Worm (Caenorhabditis elegans) whole organism, young adult: Measurements from ENCODE around the gene mrpl-21.

Experiments
- F33H1.4 ChIP-seq: fragments of 200-800 bp; sonication (Bioruptor generic); IDR thresholded peaks from 2 replicates; pipeline ENCODE4 v1.3.6; 2022; ENCODE audit warnings: missing genetic modification reagents, missing genetic modification characterization, missing compliant biosample characterization
- F37B4.10 ChIP-seq: fragments of 200-800 bp; sonication (Bioruptor generic); IDR thresholded peaks from 2 replicates; pipeline ENCODE4 v1.3.6; 2022; ENCODE audit warnings: missing genetic modification characterization, missing compliant biosample characterization
- F49E8.2 ChIP-seq: sonication (generic microtip); optimal IDR thresholded peaks from 3 replicates; lab custom pipeline; 2017; ENCODE audit warnings: missing genetic modification characterization, mild to moderate bottlenecking, missing compliant biosample characterization, antibody characterized with exemption, moderate library complexity; ENCODE audit not compliant: insufficient read depth
- F52B5.7 ChIP-seq: sonication (generic microtip); optimal IDR thresholded peaks from 2 replicates; lab custom pipeline; 2016; ENCODE audit warnings: mild to moderate bottlenecking, missing genetic modification characterization, missing compliant biosample characterization
- Y53F4B.3 ChIP-seq: fragments of 200-800 bp; sonication (Bioruptor generic); IDR thresholded peaks from 2 replicates; pipeline ENCODE4 v1.3.6; 2022; ENCODE audit warnings: missing genetic modification reagents, missing genetic modification characterization, missing compliant biosample characterization
- Y95B8A.8 ChIP-seq: fragments of 200-800 bp; sonication (Bioruptor generic); IDR thresholded peaks from 2 replicates; pipeline ENCODE4 v1.3.6; 2022; ENCODE audit warnings: missing genetic modification reagents, missing genetic modification characterization, missing compliant biosample characterization
- akir-1 ChIP-seq: fragments of 200-800 bp; sonication (Bioruptor generic); optimal IDR thresholded peaks from 2 replicates; lab custom pipeline; 2018; ENCODE audit warnings: mild to moderate bottlenecking, missing genetic modification characterization, moderate library complexity, missing compliant biosample characterization
- aptf-2 ChIP-seq: fragments of 200-800 bp; sonication (Bioruptor generic); conservative IDR thresholded peaks from 2 replicates; pipeline ENCODE4 v1.3.6; 2022; ENCODE audit warnings: missing genetic modification reagents, missing genetic modification characterization, missing compliant biosample characterization
- athp-1 ChIP-seq: sonication (generic microtip); optimal IDR thresholded peaks from 2 replicates; lab custom pipeline; 2017; ENCODE audit warnings: mild to moderate bottlenecking, missing genetic modification characterization, missing compliant biosample characterization
- attf-3 ChIP-seq: fragments of 200-800 bp; sonication (Bioruptor generic); conservative IDR thresholded peaks from 2 replicates; pipeline ENCODE4 v1.3.6; 2022; ENCODE audit warnings: missing genetic modification reagents, missing genetic modification characterization, missing compliant biosample characterization
- ccch-3 ChIP-seq: fragments of 200-800 bp; sonication (Bioruptor generic); optimal IDR thresholded peaks from 2 replicates; lab custom pipeline; 2018; ENCODE audit warnings: mild to moderate bottlenecking, missing genetic modification characterization, missing compliant biosample characterization
- cebp-1 ChIP-seq, 2 experiments: fragments of 200-800 bp in 1 of 2; sonication (Bioruptor generic) in 1 of 2; sonication (generic microtip) in 1 of 2; IDR thresholded peaks in 1 of 2; optimal IDR thresholded peaks in 1 of 2; 2 replicates each; pipeline versions ENCODE4 v1.3.6 to Lab custom; 2017 to 2022; ENCODE audit warnings: missing compliant biosample characterization in 2 of 2, missing genetic modification characterization in 2 of 2, mild to moderate bottlenecking in 1 of 2, missing genetic modification reagents in 1 of 2, moderate library complexity in 1 of 2
- ceh-58 ChIP-seq: fragments of 200-800 bp; sonication (Bioruptor generic); IDR thresholded peaks from 2 replicates; pipeline ENCODE4 v1.3.6; 2022; ENCODE audit warnings: missing genetic modification characterization, missing compliant biosample characterization
- ceh-91 ChIP-seq: fragments of 200-800 bp; sonication (Bioruptor generic); IDR thresholded peaks from 2 replicates; pipeline ENCODE4 v1.3.6; 2022; ENCODE audit warnings: missing genetic modification reagents, missing genetic modification characterization, missing compliant biosample characterization
- dox-1 ChIP-seq: fragments of 200-800 bp; sonication (Bioruptor generic); IDR thresholded peaks from 2 replicates; pipeline ENCODE4 v1.3.6; 2022; ENCODE audit warnings: missing genetic modification reagents, missing genetic modification characterization, missing compliant biosample characterization
- egl-18 ChIP-seq: fragments of 200-800 bp; sonication (Bioruptor generic); IDR thresholded peaks from 2 replicates; pipeline ENCODE4 v1.3.6; 2022; ENCODE audit warnings: missing genetic modification reagents, missing genetic modification characterization, missing compliant biosample characterization
- egl-44 ChIP-seq: fragments of 200-800 bp; sonication (Bioruptor generic); IDR thresholded peaks from 2 replicates; pipeline ENCODE4 v1.3.6; 2022; ENCODE audit warnings: missing genetic modification reagents, missing genetic modification characterization, missing compliant biosample characterization
- ets-4 ChIP-seq: fragments of 200-800 bp; sonication (Bioruptor generic); optimal IDR thresholded peaks from 2 replicates; lab custom pipeline; 2018; ENCODE audit warnings: mild to moderate bottlenecking, missing genetic modification characterization, missing compliant biosample characterization
- fkh-3 ChIP-seq: sonication (generic microtip); optimal IDR thresholded peaks from 2 replicates; lab custom pipeline; 2016; ENCODE audit warnings: mild to moderate bottlenecking, missing genetic modification characterization, missing compliant biosample characterization
- gei-17 ChIP-seq: fragments of 200-800 bp; sonication (Bioruptor generic); optimal IDR thresholded peaks from 2 replicates; lab custom pipeline; 2018; ENCODE audit warnings: mild to moderate bottlenecking, missing genetic modification characterization, missing compliant biosample characterization
- hlh-12 ChIP-seq: sonication (generic microtip); optimal IDR thresholded peaks from 2 replicates; lab custom pipeline; 2016; ENCODE audit warnings: missing genetic modification characterization, missing compliant biosample characterization
- hlh-26 ChIP-seq: fragments of 200-800 bp; sonication (Bioruptor generic); conservative IDR thresholded peaks from 2 replicates; pipeline ENCODE4 v1.3.6; 2022; ENCODE audit warnings: missing genetic modification reagents, missing genetic modification characterization, missing compliant biosample characterization
- let-607 ChIP-seq, 2 experiments: fragments of 200-800 bp in 1 of 2; sonication (Bioruptor generic) in 1 of 2; sonication (generic microtip) in 1 of 2; optimal IDR thresholded peaks; 2 replicates each; lab custom pipeline; 2016 to 2018; ENCODE audit warnings: mild to moderate bottlenecking in 2 of 2, missing compliant biosample characterization in 2 of 2, missing genetic modification characterization in 2 of 2, moderate library complexity in 2 of 2, missing genotype in 1 of 2
- lin-35 ChIP-seq, 3 experiments: fragments of 150-350 bp in 2 of 3; sonication (generic microtip) in 1 of 3; optimal IDR thresholded peaks; 2 replicates each; lab custom pipeline; 2014 to 2018; ENCODE audit warnings: missing biosample characterization in 3 of 3, missing genetic modification characterization in 3 of 3, missing genetic modification reagents in 3 of 3
- lin-54 ChIP-seq: fragments of 200-800 bp; sonication (Bioruptor generic); optimal IDR thresholded peaks from 2 replicates; lab custom pipeline; 2018; ENCODE audit warnings: mild to moderate bottlenecking, missing genetic modification characterization, missing compliant biosample characterization
- madf-8 ChIP-seq: fragments of 200-800 bp; sonication (Bioruptor generic); conservative IDR thresholded peaks from 2 replicates; pipeline ENCODE4 v1.3.6; 2022; ENCODE audit warnings: missing genetic modification reagents, missing genetic modification characterization, missing compliant biosample characterization
- nfya-2 ChIP-seq: fragments of 200-800 bp; sonication (Bioruptor generic); IDR thresholded peaks from 2 replicates; pipeline ENCODE4 v1.3.6; 2022; ENCODE audit warnings: missing genetic modification reagents, missing genetic modification characterization, missing compliant biosample characterization
- nhr-27 ChIP-seq: fragments of 200-800 bp; sonication (Bioruptor generic); optimal IDR thresholded peaks from 2 replicates; lab custom pipeline; 2018; ENCODE audit warnings: mild to moderate bottlenecking, missing genetic modification characterization, moderate library complexity, missing compliant biosample characterization
- nhr-90 ChIP-seq: sonication (generic microtip); optimal IDR thresholded peaks from 2 replicates; lab custom pipeline; 2016; ENCODE audit warnings: missing genotype, mild to moderate bottlenecking, missing genetic modification characterization, missing compliant biosample characterization
- pha-4 ChIP-seq: fragments of 150-350 bp; sonication (generic microtip); optimal IDR thresholded peaks from 2 replicates; lab custom pipeline; 2014; ENCODE audit warnings: missing biosample characterization, missing genetic modification reagents, missing genetic modification characterization
- sea-2 ChIP-seq: fragments of 200-800 bp; sonication (Bioruptor generic); IDR thresholded peaks from 2 replicates; pipeline ENCODE4 v1.3.6; 2022; ENCODE audit warnings: missing genetic modification characterization, missing compliant biosample characterization
- snpc-3.4 ChIP-seq: sonication (generic microtip); optimal IDR thresholded peaks from 2 replicates; lab custom pipeline; 2017; ENCODE audit warnings: missing genetic modification characterization, mild to moderate bottlenecking, missing compliant biosample characterization, antibody characterized with exemption, moderate library complexity, missing genotype, missing genetic modification reagents
- snpc-4 ChIP-seq, 5 experiments: fragments of 150-350 bp in 1 of 5; sonication (generic microtip) in 4 of 5; optimal IDR thresholded peaks; 2 replicates each; lab custom pipeline; 2014 to 2018; ENCODE audit warnings: missing genetic modification characterization in 5 of 5, missing biosample characterization in 3 of 5, antibody characterized with exemption in 2 of 5, mild to moderate bottlenecking in 2 of 5, missing compliant biosample characterization in 2 of 5, missing genotype in 2 of 5, moderate library complexity in 2 of 5, missing genetic modification reagents in 1 of 5
- tbx-9 ChIP-seq: sonication (generic microtip); optimal IDR thresholded peaks from 2 replicates; lab custom pipeline; 2016; ENCODE audit warnings: borderline replicate concordance, missing genetic modification characterization, inconsistent platforms, missing compliant biosample characterization
- unc-130 ChIP-seq: sonication (generic microtip); optimal IDR thresholded peaks from 2 replicates; lab custom pipeline; 2016; ENCODE audit warnings: missing genetic modification reagents, missing genetic modification characterization, missing compliant biosample characterization
- ztf-22 ChIP-seq: fragments of 200-800 bp; sonication (Bioruptor generic); optimal IDR thresholded peaks from 2 replicates; lab custom pipeline; 2018; ENCODE audit warnings: mild to moderate bottlenecking, missing genetic modification characterization, moderate library complexity, missing compliant biosample characterization

Gene mrpl-21

DNA sequence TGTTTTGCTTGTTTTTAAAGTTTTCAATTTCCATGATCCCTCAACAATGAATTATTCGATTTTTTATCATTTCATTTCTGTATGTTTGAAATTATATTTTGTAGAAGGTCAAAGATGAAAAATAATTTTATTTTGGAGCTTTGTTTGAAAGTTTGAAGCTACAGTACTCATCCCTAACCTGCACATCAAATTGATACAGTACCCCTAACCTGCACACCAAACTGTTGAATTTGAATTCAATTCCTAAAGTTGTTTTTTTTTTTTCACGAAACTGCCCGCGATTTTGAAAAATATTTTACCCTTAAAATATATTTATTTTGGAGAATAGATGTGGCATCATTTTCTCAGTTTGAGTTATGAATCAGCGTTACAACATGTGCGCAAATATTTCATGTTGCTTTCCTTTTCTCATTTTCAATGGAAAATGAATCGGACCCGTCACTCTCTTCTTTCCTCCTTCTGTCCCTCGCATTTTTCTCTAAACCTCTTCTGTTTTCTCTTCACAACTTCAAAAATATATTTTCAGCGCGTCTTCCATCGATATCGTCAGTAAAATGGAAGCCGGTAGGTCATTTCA lies 37.5 kb downstream of the mrpl-21 start, which contains the start of gene R74.8 (continued):
- TF ChIP-seq ztf-22 (no peak), nhr-27 (tag; lab: Kevin White, UChicago) (no peak), let-607 (tag; optimal IDR thresholded peaks at IDR 0.05; lab: Kevin White, UChicago) (no peak), dox-1 (GFP tag; lab: Robert Waterston, UW) (peak; percentile 9; the same call in 1 of the 2 replicates), snpc-4 (GFP tag; optimal IDR thresholded peaks at IDR 0.05; lab: Kevin White, UChicago) (no peak), snpc-4 (tag; optimal IDR thresholded peaks at IDR 0.05; lab: Kevin White, UChicago) (no peak), lin-54 (GFP tag; lab: Kevin White, UChicago) (peak; percentile 67), snpc-3.4 (tag; lab: Kevin White, UChicago) (peak; percentile 71), ets-4 (no peak), Y95B8A.8 (GFP tag; lab: Robert Waterston, UW) (no peak), aptf-2 (GFP tag; lab: Robert Waterston, UW) (no peak), F33H1.4 (GFP tag; lab: Robert Waterston, UW) (peak; percentile 72), akir-1 (GFP tag; lab: Kevin White, UChicago) (no peak), ccch-3 (GFP tag; lab: Kevin White, UChicago) (no peak), madf-8 (GFP tag; lab: Robert Waterston, UW) (peak; percentile 62), athp-1 (tag; lab: Kevin White, UChicago) (no peak), egl-18 (GFP tag; lab: Robert Waterston, UW) (no peak), unc-130 (GFP tag; lab: Kevin White, UChicago) (peak; percentile 64), F37B4.10 (no peak)

DNA sequence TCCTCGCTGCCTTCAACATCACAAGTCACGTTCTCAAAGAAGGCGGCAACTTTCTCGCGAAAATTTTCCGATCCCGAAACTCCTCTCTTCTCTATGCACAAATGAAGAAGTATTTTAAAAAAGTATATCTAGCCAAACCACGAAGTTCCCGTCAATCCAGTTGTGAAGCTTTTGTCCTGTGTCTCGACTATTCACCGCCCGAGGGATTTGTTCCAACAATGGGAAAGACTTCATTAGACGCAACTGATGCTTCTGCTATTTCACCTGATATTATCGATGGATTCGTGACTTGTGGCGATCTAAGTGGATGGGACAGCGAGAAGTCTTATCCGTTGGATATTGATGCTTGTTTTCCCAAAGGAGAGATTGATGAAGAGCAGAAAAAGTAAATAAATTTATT lies 38.4 kb downstream of the mrpl-21 start:
- TF ChIP-seq F49E8.2 (tag; lab: Kevin White, UChicago) (no peak), ceh-58 (no peak), lin-35 (GFP tag; optimal IDR thresholded peaks at IDR 0.05; lab: Kevin White, UChicago) (no peak), gei-17 (GFP tag; lab: Kevin White, UChicago) (no peak), ceh-91 (GFP tag; lab: Robert Waterston, UW) (no peak), sea-2 (GFP tag; lab: Robert Waterston, UW) (no peak), nfya-2 (GFP tag; lab: Robert Waterston, UW) (no peak), cebp-1 (GFP tag; IDR thresholded peaks at IDR 0.05; lab: Robert Waterston, UW) (no peak), cebp-1 (tag; optimal IDR thresholded peaks at IDR 0.05; lab: Kevin White, UChicago) (no peak), F52B5.7 (tag; lab: Kevin White, UChicago) (no peak), Y53F4B.3 (GFP tag; lab: Robert Waterston, UW) (no peak), egl-44 (GFP tag; lab: Robert Waterston, UW) (no peak)
- TF ChIP-seq, all 124 proteins: peak for 0

DNA sequence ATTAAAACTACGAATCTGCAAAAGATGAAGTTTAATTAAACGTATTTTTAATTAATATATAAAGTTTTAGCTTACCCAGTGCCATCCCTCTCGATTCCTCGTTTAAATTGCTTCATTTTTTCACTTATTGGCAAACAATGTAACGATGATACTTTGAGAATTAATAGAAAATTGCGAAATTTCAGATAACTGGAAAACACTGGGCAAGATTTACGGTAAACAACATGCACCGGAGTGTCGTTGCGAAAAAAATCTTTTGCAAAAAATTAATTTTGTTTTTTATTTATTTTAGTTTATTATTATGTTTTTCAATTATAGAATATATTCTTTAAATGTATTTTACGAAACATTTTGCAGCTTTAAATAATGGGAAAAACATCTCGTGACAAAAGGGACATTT lies 39.3 kb downstream of the mrpl-21 start, which contains the start of the genes pelo-1 and R74.7:
pelo-1 (minus strand) TSS at position 151 of the 400 bp plus-strand sequence.
R74.7 (plus strand) TSS at position 358 of the 400 bp plus-strand sequence.
- no peak for TF ChIP-seq egl-44 (GFP tag; lab: Robert Waterston, UW)
- TF ChIP-seq F37B4.10, result no peak
- peak; percentile 70; the same call in 1 of the 2 replicates for TF ChIP-seq cebp-1 (GFP tag; IDR thresholded peaks at IDR 0.05; lab: Robert Waterston, UW)
- TF ChIP-seq cebp-1 (tag; optimal IDR thresholded peaks at IDR 0.05; lab: Kevin White, UChicago), result peak; percentile 95
- peak; percentile 89 for TF ChIP-seq attf-3 (GFP tag; lab: Robert Waterston, UW)

DNA sequence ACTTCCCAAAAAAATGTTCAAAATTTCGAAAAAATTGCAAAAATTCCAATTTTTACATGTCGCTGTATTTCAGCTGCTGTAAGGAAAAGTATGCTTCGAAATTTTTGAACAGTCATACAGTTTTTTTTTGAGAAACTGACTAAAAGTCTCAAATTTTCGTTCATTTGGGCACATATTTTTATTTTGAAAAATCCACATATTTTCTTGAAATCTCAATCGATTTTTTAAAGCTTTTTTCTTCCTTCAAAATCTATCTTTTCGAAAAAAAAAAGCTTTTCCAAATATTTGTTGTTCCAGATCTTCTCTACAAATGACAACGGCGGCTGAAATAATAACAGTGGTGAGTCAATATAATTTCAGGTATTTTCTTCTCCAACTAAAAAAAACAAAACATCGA lies 46.4 kb downstream of the mrpl-21 start, which contains the start of gene asd-1:
asd-1 (plus strand) TSS at position 298 of the 397 bp plus-strand sequence.
- no peak for TF ChIP-seq tbx-9 (tag; lab: Kevin White, UChicago)
- no peak for TF ChIP-seq nhr-90 (tag; lab: Kevin White, UChicago)
- TF ChIP-seq pha-4 (tag; lab: Kevin White, UChicago), result no peak
- no peak for TF ChIP-seq fkh-3 (tag; lab: Kevin White, UChicago)
- no peak for TF ChIP-seq hlh-26 (GFP tag; lab: Robert Waterston, UW)
- TF ChIP-seq hlh-12, result no peak
